Worm (Caenorhabditis elegans) whole organism, L4/young adult: ENCODE data around the gene fil-2.

Experiments
- W03F9.2 ChIP-seq: fragments of 150-350 bp; optimal IDR thresholded peaks from 2 replicates; lab custom pipeline; 2014; ENCODE audit warnings: missing biosample characterization, missing genetic modification characterization
- dao-5 ChIP-seq: sonication (generic microtip); optimal IDR thresholded peaks from 2 replicates; lab custom pipeline; 2016; ENCODE audit warnings: missing genotype, missing genetic modification characterization, moderate library complexity, missing compliant biosample characterization
- him-1 ChIP-seq: sonication (generic microtip); optimal IDR thresholded peaks from 2 replicates; lab custom pipeline; 2016; ENCODE audit warnings: missing genotype, missing genetic modification reagents, missing genetic modification characterization, missing compliant biosample characterization

DNA sequence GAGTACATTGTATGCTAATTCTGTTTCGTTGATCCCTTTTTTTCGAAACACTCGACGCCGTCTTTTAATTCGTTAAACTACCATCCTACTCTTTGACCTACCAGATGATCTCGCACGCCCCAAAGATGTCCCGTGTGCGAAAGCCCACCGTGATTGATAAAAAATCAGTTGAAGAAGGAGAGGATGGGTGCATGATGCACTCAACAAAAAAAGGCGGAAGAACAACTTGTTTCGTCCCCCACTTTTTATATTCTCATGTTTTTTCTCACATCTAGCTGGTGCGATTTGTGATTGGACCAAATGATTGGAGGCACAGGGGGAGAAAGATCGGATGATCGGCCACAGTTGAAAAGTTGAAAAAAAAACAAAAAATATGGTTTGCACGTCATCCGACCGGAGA is 40.5 kb upstream of the fil-2 start:
- TF ChIP-seq W03F9.2 (tag; lab: Kevin White, UChicago) (no peak), him-1 (tag; lab: Kevin White, UChicago) (no peak), dao-5 (tag; lab: Kevin White, UChicago) (no peak)
